Fruit fly (Drosophila melanogaster) whole organism, embryonic: ENCODE results near the gene dbo.

Source experiments
- CG10431 ChIP-seq: fragments of 200-800 bp; sonication (Bioruptor generic); optimal IDR thresholded peaks from 3 replicates; lab custom pipeline; 2018; ENCODE audit warnings: missing biosample characterization, mild to moderate bottlenecking, missing genetic modification characterization
- CG10543 ChIP-seq: fragments of 200-800 bp; sonication (Bioruptor generic); optimal IDR thresholded peaks from 3 replicates; lab custom pipeline; 2017; ENCODE audit warnings: missing biosample characterization, mild to moderate bottlenecking, missing genetic modification characterization, moderate library complexity
- CG10979 ChIP-seq: fragments of 200-800 bp; sonication (Bioruptor generic); optimal IDR thresholded peaks from 2 replicates; lab custom pipeline; 2018; ENCODE audit warnings: missing biosample characterization, mild to moderate bottlenecking, missing genetic modification characterization, moderate library complexity
- CG11085 ChIP-seq: fragments of 200-800 bp; sonication (Bioruptor generic); IDR thresholded peaks from 2 replicates; pipeline ENCODE4 v1.3.6; 2022; ENCODE audit warnings: missing biosample characterization, missing genetic modification characterization
- CG11456 ChIP-seq: fragments of 200-800 bp; sonication (Bioruptor generic); IDR thresholded peaks from 3 replicates; pipeline ENCODE4 v1.3.6; 2022; ENCODE audit warnings: missing biosample characterization, missing genetic modification characterization
- CG11695 ChIP-seq: fragments of 200-800 bp; sonication (Bioruptor generic); IDR thresholded peaks from 3 replicates; pipeline ENCODE4 v1.3.6; 2022; ENCODE audit warnings: missing biosample characterization, missing genetic modification characterization
- CG12236 ChIP-seq: fragments of 200-800 bp; sonication (Bioruptor generic); optimal IDR thresholded peaks from 2 replicates; lab custom pipeline; 2016; ENCODE audit warnings: missing biosample characterization, missing genetic modification characterization
- CG12744 ChIP-seq: fragments of 200-800 bp; sonication (Bioruptor generic); optimal IDR thresholded peaks from 2 replicates; lab custom pipeline; 2016; ENCODE audit warnings: missing biosample characterization, missing genetic modification characterization
- CG14441 ChIP-seq: fragments of 200-800 bp; sonication (Bioruptor generic); IDR thresholded peaks from 2 replicates; pipeline ENCODE4 v1.3.6; 2022; ENCODE audit warnings: missing biosample characterization, missing genetic modification characterization
- CG14667 ChIP-seq: fragments of 200-800 bp; sonication (Bioruptor generic); IDR thresholded peaks from 2 replicates; pipeline ENCODE4 v1.3.6; 2022; ENCODE audit warnings: missing biosample characterization, missing genetic modification characterization
- CG17912 ChIP-seq: fragments of 200-800 bp; sonication (Bioruptor generic); optimal IDR thresholded peaks from 2 replicates; lab custom pipeline; 2018; ENCODE audit warnings: missing biosample characterization, mild to moderate bottlenecking, missing genetic modification characterization
- CG18619 ChIP-seq: fragments of 200-800 bp; sonication (Bioruptor generic); optimal IDR thresholded peaks from 3 replicates; lab custom pipeline; 2017; ENCODE audit warnings: missing biosample characterization, mild to moderate bottlenecking, missing genetic modification characterization
- CG18764 ChIP-seq: fragments of 200-800 bp; sonication (Bioruptor generic); optimal IDR thresholded peaks from 3 replicates; lab custom pipeline; 2016; ENCODE audit warnings: missing biosample characterization, missing genetic modification characterization
- CG2199 ChIP-seq: fragments of 200-800 bp; sonication (Bioruptor generic); IDR thresholded peaks from 3 replicates; pipeline ENCODE4 v1.3.6; 2022; ENCODE audit warnings: missing biosample characterization, missing genetic modification characterization
- CG2678 ChIP-seq: fragments of 200-800 bp; sonication (Bioruptor generic); optimal IDR thresholded peaks from 3 replicates; lab custom pipeline; 2019; ENCODE audit warnings: missing biosample characterization, mild to moderate bottlenecking, missing genetic modification characterization, moderate library complexity
- CG2712 ChIP-seq: fragments of 200-800 bp; optimal IDR thresholded peaks from 3 replicates; lab custom pipeline; 2019; ENCODE audit warnings: missing biosample characterization, mild to moderate bottlenecking, missing genetic modification characterization, moderate library complexity
- CG30403 ChIP-seq: fragments of 200-800 bp; sonication (Bioruptor generic); optimal IDR thresholded peaks from 3 replicates; lab custom pipeline; 2016; ENCODE audit warnings: missing biosample characterization, missing genetic modification characterization
- CG30431 ChIP-seq: fragments of 200-800 bp; sonication (Bioruptor generic); optimal IDR thresholded peaks from 2 replicates; lab custom pipeline; 2017; ENCODE audit warnings: missing biosample characterization, missing genetic modification characterization
- CG34376 ChIP-seq: fragments of 200-800 bp; sonication (Bioruptor generic); optimal IDR thresholded peaks from 2 replicates; lab custom pipeline; 2018; ENCODE audit warnings: missing biosample characterization, mild to moderate bottlenecking, missing genetic modification characterization
- CG3726 ChIP-seq: fragments of 200-800 bp; sonication (Bioruptor generic); IDR thresholded peaks from 3 replicates; pipeline ENCODE4, ENCODE4 v1.3.6; 2022; ENCODE audit warnings: missing biosample characterization, missing genetic modification characterization
- CG3995 ChIP-seq: fragments of 200-800 bp; sonication (Bioruptor generic); optimal IDR thresholded peaks from 3 replicates; lab custom pipeline; 2016; ENCODE audit warnings: missing biosample characterization, missing genetic modification characterization
- CG5953 ChIP-seq: fragments of 200-800 bp; sonication (Bioruptor generic); IDR thresholded peaks from 2 replicates; pipeline ENCODE4 v1.3.6; 2022; ENCODE audit warnings: missing biosample characterization, missing genetic modification characterization
- CG8478 ChIP-seq: fragments of >200 bp; optimal IDR thresholded peaks from 2 replicates; lab custom pipeline; 2018
- CG9797 ChIP-seq: fragments of 200-800 bp; sonication (Bioruptor generic); optimal IDR thresholded peaks from 3 replicates; lab custom pipeline; 2018; ENCODE audit warnings: missing biosample characterization, mild to moderate bottlenecking, missing genetic modification characterization
- Dip3 ChIP-seq: fragments of 200-800 bp; sonication (Bioruptor generic); optimal IDR thresholded peaks from 3 replicates; lab custom pipeline; 2016; ENCODE audit warnings: missing biosample characterization, missing genetic modification characterization
- Gsc ChIP-seq: fragments of 200-800 bp; sonication (Bioruptor generic); IDR thresholded peaks from 2 replicates; pipeline ENCODE4 v1.3.6; 2022; ENCODE audit warnings: missing biosample characterization, missing genetic modification characterization
- Hr78 ChIP-seq, 2 experiments: fragments of 200-800 bp in 1 of 2; fragments of >200 bp in 1 of 2; sonication (Bioruptor generic) in 1 of 2; optimal IDR thresholded peaks; 2 replicates each; lab custom pipeline; 2017 to 2019; ENCODE audit warnings: missing biosample characterization in 2 of 2, missing genetic modification characterization in 2 of 2, mild to moderate bottlenecking in 1 of 2, moderate library complexity in 1 of 2
- Hsf ChIP-seq: fragments of 200-800 bp; sonication (Bioruptor generic); optimal IDR thresholded peaks from 3 replicates; lab custom pipeline; 2016; ENCODE audit warnings: missing biosample characterization, missing genetic modification characterization
- Med ChIP-seq: fragments of 200-800 bp; sonication (Bioruptor generic); peaks from one replicate; lab custom pipeline; 2016; ENCODE audit warnings: missing biosample characterization, missing genetic modification characterization, mild to moderate bottlenecking, inconsistent platforms, moderate library complexity
- Six4 ChIP-seq: fragments of 200-800 bp; sonication (Bioruptor generic); optimal IDR thresholded peaks from 2 replicates; lab custom pipeline; 2016; ENCODE audit warnings: missing biosample characterization, missing genetic modification characterization
- Spps ChIP-seq: fragments of 200-800 bp; sonication (Bioruptor generic); optimal IDR thresholded peaks from 2 replicates; lab custom pipeline; 2018; ENCODE audit warnings: missing biosample characterization, mild to moderate bottlenecking, missing genetic modification characterization
- Xrp1 ChIP-seq: fragments of 200-800 bp; sonication (Bioruptor generic); IDR thresholded peaks from 2 replicates; pipeline ENCODE4 v1.3.6; 2022; ENCODE audit warnings: missing biosample characterization, missing genetic modification characterization
- amos ChIP-seq: fragments of 200-800 bp; sonication (Bioruptor generic); IDR thresholded peaks from 2 replicates; pipeline ENCODE4 v1.3.6; 2022; ENCODE audit warnings: missing biosample characterization, missing genetic modification characterization; ENCODE audit not compliant: partially characterized antibody
- ase ChIP-seq: fragments of 200-800 bp; sonication (Bioruptor generic); IDR thresholded peaks from 3 replicates; pipeline ENCODE4 v1.3.6; 2022; ENCODE audit warnings: missing biosample characterization, missing genetic modification characterization
- br ChIP-seq: fragments of >200 bp; optimal IDR thresholded peaks from 2 replicates; lab custom pipeline; 2017
- crp ChIP-seq, 2 experiments: fragments of 200-800 bp; sonication (Bioruptor generic); optimal IDR thresholded peaks; 2 replicates in 1 of 2; 3 replicates in 1 of 2; lab custom pipeline; 2017; ENCODE audit warnings: missing biosample characterization in 2 of 2, missing genetic modification characterization in 2 of 2, mild to moderate bottlenecking in 1 of 2, moderate library complexity in 1 of 2
- emc ChIP-seq: fragments of 200-800 bp; sonication (Bioruptor generic); optimal IDR thresholded peaks from 2 replicates; lab custom pipeline; 2016; ENCODE audit warnings: missing biosample characterization, missing genetic modification characterization
- esg ChIP-seq: fragments of 200-800 bp; sonication (Bioruptor generic); conservative IDR thresholded peaks from 2 replicates; pipeline ENCODE4 v1.3.6; 2022; ENCODE audit warnings: missing biosample characterization, missing genetic modification characterization
- h ChIP-seq: fragments of >200 bp; optimal IDR thresholded peaks from 2 replicates; lab custom pipeline; 2017
- klu ChIP-seq: fragments of 200-800 bp; sonication (Bioruptor generic); IDR thresholded peaks from 2 replicates; pipeline ENCODE4 v1.3.6; 2022; ENCODE audit warnings: missing biosample characterization, missing genetic modification characterization
- nau ChIP-seq: fragments of 200-800 bp; sonication (Bioruptor generic); optimal IDR thresholded peaks from 3 replicates; lab custom pipeline; 2017; ENCODE audit warnings: missing biosample characterization, mild to moderate bottlenecking, missing genetic modification characterization, missing genetic modification reagents
- nmo ChIP-seq: fragments of 200-800 bp; sonication (Bioruptor generic); optimal IDR thresholded peaks from 2 replicates; lab custom pipeline; 2018; ENCODE audit warnings: missing biosample characterization, mild to moderate bottlenecking, missing genetic modification characterization, moderate library complexity
- p53 ChIP-seq: fragments of 200-800 bp; sonication (Bioruptor generic); optimal IDR thresholded peaks from 2 replicates; lab custom pipeline; 2016; ENCODE audit warnings: missing biosample characterization, missing genetic modification characterization
- phol ChIP-seq: fragments of 200-800 bp; sonication (Bioruptor generic); optimal IDR thresholded peaks from 3 replicates; lab custom pipeline; 2018; ENCODE audit warnings: missing biosample characterization, mild to moderate bottlenecking, missing genetic modification characterization, moderate library complexity
- pita ChIP-seq: fragments of 200-800 bp; sonication (Bioruptor generic); optimal IDR thresholded peaks from 2 replicates; lab custom pipeline; 2017; ENCODE audit warnings: missing biosample characterization, mild to moderate bottlenecking, missing genetic modification characterization
- pzg ChIP-seq: fragments of 200-800 bp; sonication (Bioruptor generic); optimal IDR thresholded peaks from 3 replicates; lab custom pipeline; 2018; ENCODE audit warnings: missing biosample characterization, mild to moderate bottlenecking, missing genetic modification characterization, moderate library complexity
- sna ChIP-seq: fragments of 200-800 bp; sonication (Bioruptor generic); IDR thresholded peaks from 2 replicates; pipeline ENCODE4 v1.3.6; 2022; ENCODE audit warnings: missing biosample characterization, missing genetic modification characterization; ENCODE audit not compliant: partially characterized antibody
- tgo ChIP-seq: fragments of 200-800 bp; sonication (Bioruptor generic); IDR thresholded peaks from 3 replicates; pipeline ENCODE4 v1.3.6; 2022; ENCODE audit warnings: missing biosample characterization, missing genetic modification characterization
- vnd ChIP-seq: fragments of 200-800 bp; sonication (Bioruptor generic); IDR thresholded peaks from 3 replicates; pipeline ENCODE4 v1.3.6; 2022; ENCODE audit warnings: missing biosample characterization, missing genetic modification characterization; ENCODE audit not compliant: partially characterized antibody
- vvl ChIP-seq: fragments of 200-800 bp; sonication (Bioruptor generic); IDR thresholded peaks from 2 replicates; pipeline ENCODE4 v1.3.6; 2022; ENCODE audit warnings: missing biosample characterization, missing genetic modification characterization
- zfh1 ChIP-seq: fragments of 200-800 bp; sonication (Bioruptor generic); IDR thresholded peaks from 3 replicates; pipeline ENCODE4 v1.3.6; 2022; ENCODE audit warnings: missing biosample characterization, missing genetic modification characterization

The dbo gene

dm6 chr3L:15825493-15826209, 1.0 kb upstream of the dbo start (continued):
- TF ChIP-seq amos (GFP tag; lab: Robert Waterston, UW) = no peak; the same call in 1 of the 2 replicates
- TF ChIP-seq zfh1 (GFP tag; lab: Robert Waterston, UW) = no peak
- peak; percentile 20 for TF ChIP-seq CG2712 (tag; lab: Kevin White, UChicago)
- peak; percentile 81 for TF ChIP-seq phol (tag; lab: Kevin White, UChicago)
- no peak for TF ChIP-seq CG18764
- no peak for TF ChIP-seq CG5953
- TF ChIP-seq Spps (tag; lab: Kevin White, UChicago) = peak; percentile 14
- no peak for TF ChIP-seq sna
- peak; percentile 19; the same call in 1 of the 2 replicates for TF ChIP-seq CG14441 (GFP tag; lab: Robert Waterston, UW)
- TF ChIP-seq pzg (GFP tag; lab: Kevin White, UChicago) = no peak
- peak; percentile 89 for TF ChIP-seq CG8478 (lab: Kevin White, UChicago)
- no peak for TF ChIP-seq crp (GFP tag; optimal IDR thresholded peaks at IDR 0.05; lab: Kevin White, UChicago)
- no peak for TF ChIP-seq Hsf (GFP tag; lab: Kevin White, UChicago)
- peak; percentile 42 for TF ChIP-seq CG2678
- no peak for TF ChIP-seq CG18619 (GFP tag; lab: Kevin White, UChicago)
- no peak for TF ChIP-seq Dip3 (GFP tag; lab: Kevin White, UChicago)
- no peak for TF ChIP-seq nmo (GFP tag; lab: Kevin White, UChicago)
- peak; percentile 49; the same call in 1 of the 3 replicates for TF ChIP-seq CG11695 (GFP tag; lab: Robert Waterston, UW)
- no peak for TF ChIP-seq CG3995 (GFP tag; lab: Kevin White, UChicago)
- TF ChIP-seq Xrp1 (GFP tag; lab: Robert Waterston, UW) = peak; percentile 47; the same call in 1 of the 2 replicates
- TF ChIP-seq CG12236 = no peak
- TF ChIP-seq Six4 (GFP tag; lab: Kevin White, UChicago) = no peak
- no peak for TF ChIP-seq CG3726 (GFP tag; lab: Robert Waterston, UW)
- TF ChIP-seq CG17912 = no peak
- TF ChIP-seq nau = peak; percentile 14
- TF ChIP-seq CG14667 = no peak
- no peak for TF ChIP-seq CG10431 (GFP tag; lab: Kevin White, UChicago)
- TF ChIP-seq CG11085 = no peak
- TF ChIP-seq esg (GFP tag; lab: Robert Waterston, UW) = no peak
- no peak for TF ChIP-seq br (lab: Kevin White, UChicago)
- TF ChIP-seq CG9797 (GFP tag; lab: Kevin White, UChicago) = no peak
- TF ChIP-seq ase (GFP tag; lab: Robert Waterston, UW) = no peak
- no peak for TF ChIP-seq vnd (GFP tag; lab: Robert Waterston, UW)
- no peak for TF ChIP-seq CG10543 (GFP tag; lab: Kevin White, UChicago)
- peak; percentile 69 for TF ChIP-seq Med (GFP tag; lab: Kevin White, UChicago)
- no peak for TF ChIP-seq CG2199 (GFP tag; lab: Robert Waterston, UW)
- TF ChIP-seq CG12744 (GFP tag; lab: Kevin White, UChicago) = no peak
- TF ChIP-seq Gsc = no peak
- no peak for TF ChIP-seq emc (GFP tag; lab: Kevin White, UChicago)
- TF ChIP-seq h (lab: Kevin White, UChicago) = no peak
- TF ChIP-seq p53 (GFP tag; lab: Kevin White, UChicago) = no peak
- no peak for TF ChIP-seq CG10979
- no peak for TF ChIP-seq pita (GFP tag; lab: Kevin White, UChicago)
- peak; percentile 25 for TF ChIP-seq CG34376
- TF ChIP-seq CG30431 = no peak
- TF ChIP-seq tgo = no peak
- TF ChIP-seq Hr78 (GFP tag; optimal IDR thresholded peaks at IDR 0.05; lab: Kevin White, UChicago) = no peak
- no peak for TF ChIP-seq CG30403
- peak; percentile 48; the same call in 1 of the 2 replicates for TF ChIP-seq vvl (GFP tag; lab: Robert Waterston, UW)
- no peak for TF ChIP-seq CG11456 (GFP tag; lab: Robert Waterston, UW)
- no peak for TF ChIP-seq klu (GFP tag; lab: Robert Waterston, UW)
